Fruit fly (Drosophila melanogaster) whole organism, wandering third instar larva: ENCODE measurements around the gene CG1662.

ENCODE experiments used
- Hnf4 ChIP-seq: fragments of 200-800 bp; sonication (Bioruptor generic); optimal IDR thresholded peaks from 2 replicates; lab custom pipeline; 2016; ENCODE audit warnings: missing biosample characterization, mild to moderate bottlenecking, missing genetic modification characterization
- Jra ChIP-seq: sonication (Bioruptor generic); optimal IDR thresholded peaks from 2 replicates; lab custom pipeline; 2016; ENCODE audit warnings: missing biosample characterization, missing genetic modification characterization
- Mio ChIP-seq: sonication (Bioruptor generic); optimal IDR thresholded peaks from 2 replicates; lab custom pipeline; 2016; ENCODE audit warnings: missing biosample characterization, missing genetic modification characterization
- OdsH ChIP-seq: fragments of 200-800 bp; sonication (Bioruptor generic); optimal IDR thresholded peaks from 2 replicates; lab custom pipeline; 2016; ENCODE audit warnings: missing biosample characterization, mild to moderate bottlenecking, missing genetic modification characterization
- dl ChIP-seq, 2 experiments: fragments of 175-275, 200-275 bp in 1 of 2; fragments of 200-275 bp in 1 of 2; sonication (Bioruptor generic); optimal IDR thresholded peaks; lab custom pipeline; 2018; ENCODE audit warnings: mild to moderate bottlenecking in 2 of 2, missing biosample characterization in 2 of 2, missing genetic modification characterization in 2 of 2, moderate library complexity in 2 of 2; ENCODE audit not compliant: partially characterized antibody in 2 of 2, insufficient read depth in 1 of 2
- ey ChIP-seq: fragments of 200-800 bp; sonication (Bioruptor generic); optimal IDR thresholded peaks from 2 replicates; lab custom pipeline; 2016; ENCODE audit warnings: missing biosample characterization, missing genetic modification characterization
- foxo ChIP-seq, 2 experiments: fragments of 200-800 bp; sonication (Bioruptor generic); optimal IDR thresholded peaks; 2 replicates in 1 of 2; 3 replicates in 1 of 2; lab custom pipeline; 2016 to 2017; ENCODE audit warnings: missing biosample characterization in 2 of 2, missing genetic modification characterization in 2 of 2
- fru ChIP-seq: fragments of 200-800 bp; sonication (Bioruptor generic); optimal IDR thresholded peaks from 3 replicates; lab custom pipeline; 2016; ENCODE audit warnings: missing biosample characterization, mild to moderate bottlenecking, missing genetic modification characterization
- h ChIP-seq: fragments of 200-800 bp; sonication (Bioruptor generic); optimal IDR thresholded peaks from 3 replicates; lab custom pipeline; 2016; ENCODE audit warnings: missing biosample characterization, mild to moderate bottlenecking, missing genetic modification characterization
- lola ChIP-seq: fragments of >200 bp; optimal IDR thresholded peaks from 2 replicates; lab custom pipeline; 2017; ENCODE audit warnings: missing biosample characterization, missing genetic modification characterization
- pan ChIP-seq: fragments of >200 bp; optimal IDR thresholded peaks from 2 replicates; lab custom pipeline; 2017
- psq ChIP-seq: fragments of 200-800 bp; sonication (Bioruptor generic); optimal IDR thresholded peaks from 3 replicates; lab custom pipeline; 2017; ENCODE audit warnings: missing biosample characterization, mild to moderate bottlenecking, missing genetic modification characterization, moderate library complexity
- sage ChIP-seq: fragments of 200-800 bp; sonication (Bioruptor generic); optimal IDR thresholded peaks from 2 replicates; lab custom pipeline; 2016; ENCODE audit warnings: missing biosample characterization, mild to moderate bottlenecking, missing genetic modification characterization

dm6 chrX:13391174-13392040 is 4.0 kb downstream of the CG1662 start:
- TF ChIP-seq fru (no peak), Jra (GFP tag; lab: Kevin White, UChicago) (no peak), pan (no peak), ey (GFP tag; lab: Kevin White, UChicago) (no peak), Hnf4 (no peak), OdsH (GFP tag; lab: Kevin White, UChicago) (no peak), h (no peak), sage (GFP tag; lab: Kevin White, UChicago) (no peak), dl (GFP tag; optimal IDR thresholded peaks at IDR 0.05; lab: Kevin White, UChicago; ENCODE audit: insufficient read depth in 1 of 2, partially characterized antibody in 2 of 2) (no peak), foxo (GFP tag; optimal IDR thresholded peaks at IDR 0.05; lab: Kevin White, UChicago) (no peak), Mio (GFP tag; lab: Kevin White, UChicago) (no peak), psq (GFP tag; lab: Kevin White, UChicago) (no peak), lola (GFP tag; lab: Kevin White, UChicago) (no peak)
